Worm (Caenorhabditis elegans) whole organism, late embryonic: ENCODE measurements around the gene asp-3.

ENCODE experiments used
- T23F11.4 ChIP-seq: fragments of 200-800 bp; sonication (Bioruptor generic); optimal IDR thresholded peaks from 2 replicates; lab custom pipeline; 2018; ENCODE audit warnings: mild to moderate bottlenecking, missing genetic modification characterization, missing compliant biosample characterization
- fkh-6 ChIP-seq: sonication (generic microtip); optimal IDR thresholded peaks from 2 replicates; lab custom pipeline; 2016; ENCODE audit warnings: missing genetic modification characterization, missing compliant biosample characterization
- lim-6 ChIP-seq: sonication (generic microtip); optimal IDR thresholded peaks from 2 replicates; lab custom pipeline; 2016; ENCODE audit warnings: missing genetic modification characterization, missing compliant biosample characterization
- madf-2 ChIP-seq: sonication (generic microtip); optimal IDR thresholded peaks from 2 replicates; lab custom pipeline; 2017; ENCODE audit warnings: missing genetic modification characterization, missing compliant biosample characterization
- nfya-1 ChIP-seq: sonication (generic microtip); optimal IDR thresholded peaks from 2 replicates; lab custom pipeline; 2017; ENCODE audit warnings: missing genetic modification characterization, mild to moderate bottlenecking, missing compliant biosample characterization, antibody characterized with exemption, moderate library complexity
- nhr-232 ChIP-seq: sonication (generic microtip); optimal IDR thresholded peaks from 2 replicates; lab custom pipeline; 2016; ENCODE audit warnings: missing genetic modification characterization, missing compliant biosample characterization
- pha-4 ChIP-seq: fragments of 150-350 bp; optimal IDR thresholded peaks from 2 replicates; lab custom pipeline; 2018; ENCODE audit warnings: missing biosample characterization, missing genetic modification reagents, missing genetic modification characterization
- tbx-2 ChIP-seq: sonication (generic microtip); optimal IDR thresholded peaks from 2 replicates; lab custom pipeline; 2016; ENCODE audit warnings: missing genetic modification characterization, missing compliant biosample characterization
- unc-3 ChIP-seq, 2 experiments: fragments of 200-800 bp in 1 of 2; sonication (Bioruptor generic) in 1 of 2; sonication (generic microtip) in 1 of 2; conservative IDR thresholded peaks in 1 of 2; optimal IDR thresholded peaks in 1 of 2; 2 replicates each; pipeline versions ENCODE4 v1.3.6 to Lab custom; 2016 to 2022; ENCODE audit warnings: missing compliant biosample characterization in 2 of 2, missing genetic modification characterization in 2 of 2, missing genetic modification reagents in 1 of 2
- ztf-16 ChIP-seq: sonication (generic microtip); optimal IDR thresholded peaks from 2 replicates; lab custom pipeline; 2017; ENCODE audit warnings: missing genetic modification characterization, missing compliant biosample characterization

DNA sequence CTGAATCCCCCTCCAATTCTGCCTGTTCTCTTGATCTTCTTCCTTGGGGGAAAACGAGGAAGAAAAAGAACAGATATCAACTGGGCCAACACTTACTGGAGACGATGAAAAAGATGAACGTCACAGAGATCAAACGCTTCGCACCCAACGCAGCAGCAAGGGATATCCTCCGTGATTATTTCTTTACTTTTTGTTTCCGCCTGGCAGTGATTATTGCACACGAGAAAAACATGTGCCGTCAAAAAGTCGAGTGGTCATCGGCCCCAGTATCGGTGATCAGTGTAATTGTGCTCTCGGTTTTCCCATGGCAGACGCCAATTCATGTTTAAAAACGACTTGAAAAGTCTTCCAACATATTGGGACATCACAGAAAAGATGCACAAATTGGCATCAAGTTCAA, 45.3 kb upstream of the asp-3 start:
- TF ChIP-seq fkh-6 (tag; lab: Kevin White, UChicago): no peak
- TF ChIP-seq lim-6: no peak
- TF ChIP-seq ztf-16: no peak
- no peak for TF ChIP-seq nhr-232 (tag; lab: Kevin White, UChicago)
- no peak for TF ChIP-seq tbx-2
- no peak for TF ChIP-seq pha-4 (tag; lab: Kevin White, UChicago)
- no peak for TF ChIP-seq madf-2 (tag; lab: Kevin White, UChicago)
- no peak for TF ChIP-seq T23F11.4 (GFP tag; lab: Kevin White, UChicago)
- TF ChIP-seq nfya-1: no peak
- TF ChIP-seq unc-3 (GFP tag; conservative IDR thresholded peaks at IDR 0.05; lab: Robert Waterston, UW): no peak
- TF ChIP-seq unc-3 (tag; optimal IDR thresholded peaks at IDR 0.05; lab: Kevin White, UChicago): no peak
